Fruit fly (Drosophila melanogaster) Kc167 (cell line): Measurements from ENCODE around the gene CG11760.

Experiments used
- Myc ChIP-seq: fragments of >200 bp; optimal IDR thresholded peaks from 2 replicates; lab custom pipeline; 2017; ENCODE audit warnings: missing external identifiers
- Sin3A ChIP-seq: fragments of >200 bp; optimal IDR thresholded peaks from 2 replicates; lab custom pipeline; 2018; ENCODE audit warnings: missing external identifiers
- h ChIP-seq: fragments of >200 bp; optimal IDR thresholded peaks from 3 replicates; lab custom pipeline; 2018; ENCODE audit warnings: missing external identifiers
- insv ChIP-seq: fragments of >200 bp; optimal IDR thresholded peaks from 3 replicates; lab custom pipeline; 2018; ENCODE audit warnings: missing external identifiers
- psq ChIP-seq: fragments of >200 bp; optimal IDR thresholded peaks from 2 replicates; lab custom pipeline; 2017; ENCODE audit warnings: missing external identifiers
- ttk ChIP-seq: sonication (Bioruptor generic); optimal IDR thresholded peaks from 2 replicates; lab custom pipeline; 2017; ENCODE audit warnings: missing external identifiers

Gene CG11760

DNA sequence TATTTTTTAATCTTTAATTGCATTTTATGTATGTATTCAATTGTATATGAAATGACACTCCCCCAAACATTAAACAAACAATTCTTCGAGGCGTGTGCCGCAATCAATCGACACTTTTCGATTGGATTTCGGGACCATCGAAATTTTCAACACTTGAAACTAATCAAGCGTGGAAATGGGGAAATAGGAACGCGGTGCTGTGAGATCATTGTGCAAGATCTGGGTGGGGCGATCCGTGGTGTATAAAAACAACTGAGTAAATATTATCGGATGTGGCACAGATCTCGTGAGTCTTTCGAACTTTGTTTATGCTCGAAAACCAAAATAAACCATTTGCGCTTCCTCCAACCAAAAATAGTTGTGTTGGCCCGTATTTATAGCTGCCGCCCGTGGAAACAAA, 22.2 kb downstream of the CG11760 start:
- no peak for TF ChIP-seq Myc
- TF ChIP-seq ttk (lab: Kevin White, UChicago) = no peak
- TF ChIP-seq psq (lab: Kevin White, UChicago) = no peak
- TF ChIP-seq Sin3A (lab: Kevin White, UChicago) = no peak
- TF ChIP-seq insv (lab: Kevin White, UChicago) = no peak
- no peak for TF ChIP-seq h (lab: Kevin White, UChicago)

DNA sequence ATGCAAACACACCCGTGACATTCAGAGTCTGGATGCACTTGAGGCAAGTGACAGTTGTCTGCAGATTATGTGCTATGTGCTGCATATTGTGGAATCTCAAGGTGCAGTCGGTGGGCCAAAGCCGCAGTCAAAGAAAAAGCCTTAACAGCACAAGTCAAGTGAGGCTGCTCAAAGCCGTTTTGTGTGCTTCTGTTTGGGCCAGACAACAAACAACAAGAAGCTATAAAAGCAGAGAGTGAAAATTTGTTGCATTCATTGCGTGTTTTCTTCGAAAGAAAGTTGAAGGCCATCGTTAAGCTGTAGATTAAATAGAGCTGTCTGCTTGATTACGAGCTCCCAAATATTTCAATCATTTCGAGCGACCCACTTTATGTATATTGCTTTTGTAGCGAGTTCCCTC, 22.9 kb downstream of the CG11760 start:
- TF ChIP-seq Sin3A (lab: Kevin White, UChicago) = no peak
- TF ChIP-seq ttk (lab: Kevin White, UChicago) = no peak
- TF ChIP-seq insv (lab: Kevin White, UChicago) = no peak
- no peak for TF ChIP-seq Myc

DNA sequence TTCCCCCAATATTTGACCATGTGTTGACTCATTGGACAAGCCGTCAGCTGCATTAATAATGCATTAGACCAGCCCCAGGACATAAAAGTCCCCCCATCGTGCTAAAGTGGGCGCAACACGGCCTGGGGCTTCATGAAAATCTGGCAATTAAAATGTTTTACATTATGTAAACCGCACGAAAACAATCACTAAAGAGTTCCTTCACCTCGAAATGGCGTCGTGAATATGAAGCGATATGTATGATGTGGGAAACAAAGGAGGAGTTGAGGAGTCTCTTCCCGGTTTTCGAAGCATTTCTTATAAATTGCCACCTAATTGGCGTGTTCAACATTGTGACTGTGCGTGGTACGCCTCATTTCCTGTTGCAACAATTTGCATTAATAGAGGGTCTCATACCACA, 23.7 kb downstream of the CG11760 start:
- TF ChIP-seq h (lab: Kevin White, UChicago) (no peak), insv (lab: Kevin White, UChicago) (no peak), ttk (lab: Kevin White, UChicago) (no peak), psq (lab: Kevin White, UChicago) (no peak), Sin3A (lab: Kevin White, UChicago) (no peak), Myc (no peak)

DNA sequence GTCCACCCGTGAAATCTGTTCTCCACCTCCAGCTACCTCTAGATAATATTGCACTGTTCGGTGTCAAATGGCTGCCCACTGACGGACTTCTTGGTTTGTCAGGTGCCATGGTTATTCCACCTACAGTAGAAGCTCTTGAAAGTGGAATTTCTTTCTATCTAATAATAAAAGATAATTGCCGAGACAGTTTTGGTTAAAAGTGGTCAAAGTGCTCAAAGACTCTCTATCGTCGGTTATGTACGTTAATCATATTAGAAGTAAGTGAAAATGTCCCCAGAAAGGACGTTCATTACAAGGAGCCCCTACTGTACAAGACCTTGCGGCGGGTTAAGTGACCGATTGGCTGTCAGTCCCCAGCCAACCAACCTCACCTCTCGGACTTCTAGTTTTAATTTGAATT, 25.2 kb downstream of the CG11760 start:
- TF ChIP-seq ttk (lab: Kevin White, UChicago) (no peak), insv (lab: Kevin White, UChicago) (no peak), Myc (no peak), h (lab: Kevin White, UChicago) (no peak), psq (lab: Kevin White, UChicago) (no peak), Sin3A (lab: Kevin White, UChicago) (no peak)

DNA sequence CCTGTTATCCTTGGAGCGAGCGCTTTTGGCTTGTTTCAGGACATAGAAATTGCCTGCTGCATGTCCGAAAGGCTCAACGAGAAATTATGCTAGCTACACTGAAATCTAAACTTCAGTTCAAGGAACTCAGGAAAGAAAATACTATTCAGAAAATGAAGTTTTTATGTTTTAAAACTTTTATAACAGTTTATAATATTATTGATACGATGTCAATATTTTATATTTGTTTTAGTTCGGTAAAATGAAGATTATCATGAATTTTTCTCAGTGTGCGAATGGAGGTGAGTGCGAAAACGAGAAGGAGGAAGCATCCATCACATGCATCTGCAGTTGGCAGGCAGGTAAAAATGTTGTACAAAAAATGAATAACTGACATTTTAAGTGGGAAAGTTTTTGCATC, 27.4 kb downstream of the CG11760 start:
- TF ChIP-seq Sin3A (lab: Kevin White, UChicago) (no peak), Myc (no peak), insv (lab: Kevin White, UChicago) (no peak), h (lab: Kevin White, UChicago) (no peak), psq (lab: Kevin White, UChicago) (no peak), ttk (lab: Kevin White, UChicago) (no peak)

DNA sequence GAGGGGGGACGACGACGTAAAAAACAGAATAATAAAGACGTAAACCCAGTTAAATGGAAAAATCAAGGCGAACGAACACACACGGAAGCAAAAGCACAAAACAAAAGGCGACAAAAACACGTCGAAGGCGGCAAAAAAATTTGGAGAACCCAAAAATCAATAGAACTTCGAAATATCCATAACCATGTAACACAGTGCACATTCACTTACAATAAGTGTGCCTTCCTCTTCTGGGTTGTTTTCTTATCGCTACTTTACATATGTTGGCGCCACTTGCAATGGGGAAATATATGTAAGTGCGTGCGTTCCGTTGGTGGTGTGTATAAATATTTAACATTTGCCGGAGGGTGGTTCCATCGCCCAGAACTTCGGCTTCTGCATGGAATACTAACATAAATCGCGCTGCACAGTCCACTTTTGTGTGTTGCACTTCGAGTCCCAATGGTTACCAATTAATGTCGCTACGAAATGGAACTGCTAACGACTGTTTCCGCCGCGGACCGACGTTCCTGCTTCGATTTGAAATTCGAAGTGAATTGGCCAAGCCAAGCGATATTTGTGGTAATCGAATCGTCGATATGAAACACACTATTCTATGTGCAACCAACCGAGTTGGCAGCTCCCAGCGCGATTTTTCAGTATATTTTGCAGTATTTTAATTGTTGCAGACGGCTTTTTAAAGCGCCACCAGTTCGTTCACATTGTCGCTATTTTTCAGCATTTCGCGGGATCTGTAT, 28.3 kb downstream of the CG11760 start, which contains the start of the genes CG9801 and Nasp:
Gene CG9801, minus strand, starts transcription at position 542 of the 737 bp plus-strand sequence.
Gene Nasp, plus strand, starts transcription at position 665 of the 737 bp plus-strand sequence.
- TF ChIP-seq Sin3A (lab: Kevin White, UChicago) (no peak), Myc (no peak), h (lab: Kevin White, UChicago) (no peak), ttk (lab: Kevin White, UChicago) (no peak), psq (lab: Kevin White, UChicago) (no peak), insv (lab: Kevin White, UChicago) (no peak)

DNA sequence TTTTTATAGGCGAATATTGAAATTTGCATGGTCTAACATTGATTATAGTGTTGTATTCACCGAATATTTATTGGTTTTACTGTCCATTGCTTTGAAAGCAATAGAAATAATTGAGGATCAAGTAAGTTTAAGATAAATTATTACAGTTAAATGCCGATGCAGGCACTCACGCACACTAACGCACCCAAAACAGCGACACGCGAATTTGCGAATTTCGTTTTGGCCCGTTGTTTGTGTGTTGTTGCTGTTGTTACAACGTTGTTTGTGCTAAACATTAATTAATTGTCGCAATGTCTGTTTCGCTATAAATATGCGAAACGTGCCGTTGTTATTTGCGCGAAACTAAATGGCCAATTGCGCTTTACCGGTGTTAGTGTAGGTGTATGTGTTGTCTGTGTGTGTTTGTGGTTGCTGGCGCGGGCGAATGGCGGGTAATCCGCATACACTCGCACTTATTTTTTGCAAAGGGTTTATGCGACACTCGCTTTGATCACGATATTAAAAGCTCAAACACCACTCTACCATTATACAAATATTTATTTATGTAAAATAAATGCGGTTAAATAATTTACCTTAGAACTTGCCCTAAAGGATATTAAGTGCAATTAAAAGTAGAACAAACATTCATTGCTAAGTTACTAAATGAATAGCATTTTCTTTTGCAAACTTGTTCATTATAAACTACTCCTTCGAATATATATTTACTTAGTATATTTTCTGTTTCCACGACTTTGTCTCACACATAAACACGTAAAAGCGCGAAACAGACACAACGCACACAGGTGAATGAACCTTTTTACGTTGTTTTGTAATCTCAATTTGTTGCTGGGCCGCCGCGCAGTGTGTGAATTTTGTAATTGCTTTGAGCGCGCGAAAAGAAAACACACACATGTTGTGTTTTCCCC, 29.1 kb downstream of the CG11760 start:
- TF ChIP-seq Myc (no peak), Sin3A (lab: Kevin White, UChicago) (no peak), psq (lab: Kevin White, UChicago) (no peak), h (lab: Kevin White, UChicago) (no peak), insv (lab: Kevin White, UChicago) (no peak), ttk (lab: Kevin White, UChicago) (no peak)

DNA sequence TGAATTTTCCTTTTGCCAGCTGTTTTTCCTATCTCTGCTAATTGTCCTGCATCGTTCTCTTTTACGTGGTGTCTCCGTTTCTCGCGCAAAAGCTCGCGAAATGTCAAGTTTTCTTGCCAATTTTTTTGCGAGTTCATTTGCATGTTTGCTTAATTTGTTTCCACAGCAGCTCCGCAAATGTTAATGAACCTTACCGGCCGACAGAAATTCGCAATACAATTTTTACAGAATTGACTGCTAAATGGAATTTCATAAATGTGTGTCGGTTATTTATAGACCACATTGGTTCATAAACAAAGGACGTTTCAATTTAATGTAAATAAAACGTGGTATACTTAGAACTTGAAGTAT, 29.8 kb downstream of the CG11760 start:
- TF ChIP-seq Sin3A (lab: Kevin White, UChicago) (no peak), Myc (no peak), psq (lab: Kevin White, UChicago) (no peak), h (lab: Kevin White, UChicago) (no peak), insv (lab: Kevin White, UChicago) (no peak), ttk (lab: Kevin White, UChicago) (no peak)

DNA sequence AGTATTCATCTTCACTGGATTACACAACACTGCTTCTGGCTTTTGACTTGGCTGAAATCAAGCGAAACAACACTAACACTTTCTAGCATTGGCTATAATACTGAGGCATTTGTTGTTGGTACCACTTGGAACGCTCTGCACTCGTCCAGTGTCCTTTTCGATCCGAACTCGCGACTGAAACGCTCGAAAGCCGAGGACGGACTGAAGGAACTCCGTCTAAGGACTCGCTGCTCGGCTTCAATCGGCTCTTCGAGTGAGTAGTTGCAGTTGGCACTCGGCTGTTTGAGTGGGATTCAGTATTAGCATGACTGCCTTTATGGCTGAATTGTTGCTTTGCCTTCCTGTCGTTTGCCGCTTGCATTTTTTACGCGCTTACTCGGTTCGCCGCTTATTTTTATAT, 49.0 kb downstream of the CG11760 start, which contains the start of the genes CG34135 and CG11768:
Gene CG34135, minus strand, starts transcription at position 194 of the 400 bp plus-strand sequence.
Gene CG11768, minus strand, starts transcription at position 203 of the 400 bp plus-strand sequence.
- TF ChIP-seq insv (lab: Kevin White, UChicago) (no peak), Sin3A (lab: Kevin White, UChicago) (no peak), h (lab: Kevin White, UChicago) (no peak), Myc (no peak), ttk (lab: Kevin White, UChicago) (no peak), psq (lab: Kevin White, UChicago) (no peak)

DNA sequence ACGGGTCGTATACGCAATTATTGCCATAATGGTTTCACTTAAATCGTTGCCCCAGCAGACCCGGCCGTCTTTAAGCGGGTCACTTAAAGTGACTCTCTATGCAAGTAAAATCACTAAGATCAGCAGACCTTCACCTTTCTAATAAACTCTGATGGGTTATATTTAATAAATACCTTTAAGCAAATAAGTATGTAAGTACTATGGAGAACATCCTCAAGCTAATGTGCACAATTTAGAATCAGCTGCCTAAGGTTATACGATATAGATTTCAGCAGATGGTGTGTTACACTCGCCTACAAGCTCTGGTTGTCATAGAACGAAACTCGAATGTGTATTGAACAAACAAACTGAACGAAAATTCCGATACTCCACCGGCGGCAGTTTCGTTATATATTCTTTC, 50.1 kb downstream of the CG11760 start, which contains the start of gene CG8236:
Gene CG8236, plus strand, starts transcription at position 301 of the 400 bp plus-strand sequence.
- TF ChIP-seq psq (lab: Kevin White, UChicago) (no peak), ttk (lab: Kevin White, UChicago) (no peak), Myc (no peak), h (lab: Kevin White, UChicago) (no peak), insv (lab: Kevin White, UChicago) (no peak), Sin3A (lab: Kevin White, UChicago) (no peak)
